Fruit fly (Drosophila melanogaster) whole organism, prepupa: ENCODE measurements around the gene Cad87A.
A peak's percentile ranks its signal among the peaks of the same experiment; 100 is the strongest.

Experiments used
- CG10631 ChIP-seq: fragments of 200-800 bp; sonication (Bioruptor generic); optimal IDR thresholded peaks from 2 replicates; lab custom pipeline; 2016; ENCODE audit warnings: missing biosample characterization, missing genetic modification characterization
- CG10669 ChIP-seq: fragments of 200-800 bp; sonication (Bioruptor generic); optimal IDR thresholded peaks from 3 replicates; lab custom pipeline; 2018; ENCODE audit warnings: missing biosample characterization, mild to moderate bottlenecking, missing genetic modification characterization, moderate library complexity
- CG11762 ChIP-seq: fragments of 200-800 bp; sonication (Bioruptor generic); optimal IDR thresholded peaks from 3 replicates; lab custom pipeline; 2016; ENCODE audit warnings: missing biosample characterization, missing genetic modification characterization; ENCODE audit not compliant: insufficient read depth
- CG16779 ChIP-seq: fragments of 200-800 bp; sonication (Bioruptor generic); optimal IDR thresholded peaks from 3 replicates; lab custom pipeline; 2017; ENCODE audit warnings: missing biosample characterization, mild to moderate bottlenecking, missing genetic modification characterization
- CG3032 ChIP-seq: fragments of 200-800 bp; optimal IDR thresholded peaks from 2 replicates; lab custom pipeline; 2019; ENCODE audit warnings: missing biosample characterization, mild to moderate bottlenecking, missing genetic modification characterization, moderate library complexity
- CG31627 ChIP-seq: fragments of 200-800 bp; sonication (Bioruptor generic); optimal IDR thresholded peaks from 3 replicates; lab custom pipeline; 2016; ENCODE audit warnings: missing biosample characterization, missing genetic modification characterization
- CG32006 ChIP-seq: fragments of 200-800 bp; sonication (Bioruptor generic); optimal IDR thresholded peaks from 3 replicates; lab custom pipeline; 2017; ENCODE audit warnings: missing biosample characterization, mild to moderate bottlenecking, missing genetic modification characterization
- CG34406 ChIP-seq: fragments of 200-800 bp; sonication (Bioruptor generic); optimal IDR thresholded peaks from 3 replicates; lab custom pipeline; 2016; ENCODE audit warnings: missing biosample characterization, missing genetic modification characterization
- CG3919 ChIP-seq: fragments of 200-800 bp; sonication (Bioruptor generic); optimal IDR thresholded peaks from 3 replicates; lab custom pipeline; 2016; ENCODE audit warnings: missing biosample characterization, missing genetic modification characterization
- CG4318 ChIP-seq: fragments of 200-800 bp; sonication (Bioruptor generic); optimal IDR thresholded peaks from 3 replicates; lab custom pipeline; 2017; ENCODE audit warnings: missing biosample characterization, mild to moderate bottlenecking, missing genetic modification characterization
- CG6163 ChIP-seq: fragments of 200-800 bp; sonication (Bioruptor generic); IDR thresholded peaks from 3 replicates; pipeline ENCODE4 v1.3.6; 2022; ENCODE audit warnings: missing biosample characterization, missing genetic modification characterization
- CG6276 ChIP-seq: fragments of 200-800 bp; sonication (Bioruptor generic); optimal IDR thresholded peaks from 2 replicates; lab custom pipeline; 2017; ENCODE audit warnings: missing biosample characterization, mild to moderate bottlenecking, missing genetic modification characterization
- CG6792 ChIP-seq: fragments of 200-800 bp; sonication (Bioruptor generic); optimal IDR thresholded peaks from 3 replicates; lab custom pipeline; 2016; ENCODE audit warnings: missing biosample characterization, missing genetic modification characterization
- CG7368 ChIP-seq: fragments of 200-800 bp; sonication (Bioruptor generic); optimal IDR thresholded peaks from 3 replicates; lab custom pipeline; 2016; ENCODE audit warnings: missing biosample characterization, missing genetic modification characterization
- CG8119 ChIP-seq: fragments of 200-800 bp; sonication (Bioruptor generic); IDR thresholded peaks from 3 replicates; pipeline ENCODE4 v1.3.6; 2022; ENCODE audit warnings: missing biosample characterization, missing genetic modification characterization
- CG8319 ChIP-seq: fragments of 200-800 bp; sonication (Bioruptor generic); optimal IDR thresholded peaks from 3 replicates; lab custom pipeline; 2016; ENCODE audit warnings: missing biosample characterization, missing genetic modification characterization
- CG9139 ChIP-seq: fragments of 200-800 bp; sonication (Bioruptor generic); optimal IDR thresholded peaks from 3 replicates; lab custom pipeline; 2017; ENCODE audit warnings: missing biosample characterization, mild to moderate bottlenecking, missing genetic modification characterization
- Eip78C ChIP-seq: fragments of 200-800 bp; sonication (Bioruptor generic); peaks from one replicate; lab custom pipeline; 2016; ENCODE audit warnings: missing biosample characterization, missing genetic modification characterization
- Eip93F ChIP-seq: fragments of 200-800 bp; sonication (Bioruptor generic); optimal IDR thresholded peaks from 2 replicates; lab custom pipeline; 2016; ENCODE audit warnings: missing biosample characterization, mild to moderate bottlenecking, missing genetic modification characterization
- Ets21C ChIP-seq: fragments of 200-800 bp; sonication (Bioruptor generic); optimal IDR thresholded peaks from 3 replicates; lab custom pipeline; 2016; ENCODE audit warnings: missing biosample characterization, missing genetic modification characterization
- Gug ChIP-seq: fragments of 200-800 bp; sonication (Bioruptor generic); IDR thresholded peaks from 2 replicates; pipeline ENCODE4 v1.3.6; 2022; ENCODE audit warnings: missing biosample characterization, missing genetic modification characterization
- Hr39 ChIP-seq: fragments of 200-800 bp; sonication (Bioruptor generic); optimal IDR thresholded peaks from 2 replicates; lab custom pipeline; 2016; ENCODE audit warnings: missing biosample characterization, missing genetic modification characterization
- Hr4 ChIP-seq: fragments of 200-800 bp; sonication (Bioruptor generic); optimal IDR thresholded peaks from 3 replicates; lab custom pipeline; 2016; ENCODE audit warnings: missing biosample characterization, missing genetic modification characterization
- Lpt ChIP-seq: fragments of 200-800 bp; sonication (Bioruptor generic); optimal IDR thresholded peaks from 3 replicates; lab custom pipeline; 2016; ENCODE audit warnings: missing biosample characterization, missing genetic modification characterization
- Smox ChIP-seq: fragments of 200-800 bp; sonication (Bioruptor generic); optimal IDR thresholded peaks from 3 replicates; lab custom pipeline; 2016; ENCODE audit warnings: missing biosample characterization, missing genetic modification characterization
- Sox102F ChIP-seq: fragments of 200-800 bp; sonication (Bioruptor generic); optimal IDR thresholded peaks from 2 replicates; lab custom pipeline; 2016; ENCODE audit warnings: missing biosample characterization, mild to moderate bottlenecking, missing genetic modification characterization
- Sox14 ChIP-seq: fragments of 200-800 bp; sonication (Bioruptor generic); optimal IDR thresholded peaks from 3 replicates; lab custom pipeline; 2016; ENCODE audit warnings: missing biosample characterization, missing genetic modification characterization
- Sox15 ChIP-seq: fragments of 200-800 bp; sonication (Bioruptor generic); optimal IDR thresholded peaks from 3 replicates; lab custom pipeline; 2016; ENCODE audit warnings: missing biosample characterization, missing genetic modification characterization
- achi ChIP-seq: fragments of 200-800 bp; sonication (Bioruptor generic); optimal IDR thresholded peaks from 3 replicates; lab custom pipeline; 2016; ENCODE audit warnings: missing biosample characterization, missing genetic modification characterization
- cyc ChIP-seq: fragments of 200-800 bp; sonication (Bioruptor generic); optimal IDR thresholded peaks from 3 replicates; lab custom pipeline; 2016; ENCODE audit warnings: missing biosample characterization, missing genetic modification characterization
- esn ChIP-seq: fragments of 200-800 bp; sonication (Bioruptor generic); optimal IDR thresholded peaks from 2 replicates; lab custom pipeline; 2016; ENCODE audit warnings: missing biosample characterization, mild to moderate bottlenecking, missing genetic modification characterization, moderate library complexity
- net ChIP-seq: fragments of 200-800 bp; sonication (Bioruptor generic); optimal IDR thresholded peaks from 3 replicates; lab custom pipeline; 2016; ENCODE audit warnings: missing biosample characterization, missing genetic modification characterization
- salr ChIP-seq, 2 experiments: fragments of 200-800 bp; sonication (Bioruptor generic); optimal IDR thresholded peaks; 3 replicates each; lab custom pipeline; 2016 to 2018; ENCODE audit warnings: missing biosample characterization in 2 of 2, missing genetic modification characterization in 2 of 2, mild to moderate bottlenecking in 1 of 2
- spab ChIP-seq: fragments of 200-800 bp; sonication (Bioruptor generic); optimal IDR thresholded peaks from 2 replicates; lab custom pipeline; 2017; ENCODE audit warnings: missing biosample characterization, mild to moderate bottlenecking, missing genetic modification characterization, missing genetic modification reagents
- ss ChIP-seq, 2 experiments: fragments of 200-800 bp; sonication (Bioruptor generic); optimal IDR thresholded peaks; 2 replicates in 1 of 2; 3 replicates in 1 of 2; lab custom pipeline; 2017 to 2018; ENCODE audit warnings: mild to moderate bottlenecking in 2 of 2, missing biosample characterization in 2 of 2, missing genetic modification characterization in 2 of 2, moderate library complexity in 1 of 2
- svp ChIP-seq: fragments of 200-800 bp; sonication (Bioruptor generic); peaks from one replicate; lab custom pipeline; 2016; ENCODE audit warnings: missing biosample characterization, missing genetic modification characterization
- topi ChIP-seq: fragments of 200-800 bp; sonication (Bioruptor generic); optimal IDR thresholded peaks from 3 replicates; lab custom pipeline; 2016; ENCODE audit warnings: missing biosample characterization, missing genetic modification characterization
- vri ChIP-seq: fragments of 200-800 bp; sonication (Bioruptor generic); optimal IDR thresholded peaks from 3 replicates; lab custom pipeline; 2016; ENCODE audit warnings: missing biosample characterization, mild to moderate bottlenecking, missing genetic modification characterization

Cad87A gene

dm6 chr3R:11989996-11990395, 41.1 kb upstream of the Cad87A start:
- no peak for TF ChIP-seq CG7368 (GFP tag; lab: Kevin White, UChicago)
- TF ChIP-seq topi (GFP tag; lab: Kevin White, UChicago) = no peak
- no peak for TF ChIP-seq CG3032 (tag; lab: Kevin White, UChicago)

dm6 chr3R:11989206-11989605, 40.3 kb upstream of the Cad87A start:
- no peak for TF ChIP-seq Gug (GFP tag; lab: Robert Waterston, UW)
- no peak for TF ChIP-seq Hr39 (GFP tag; lab: Kevin White, UChicago)
- TF ChIP-seq CG4318 (GFP tag; lab: Kevin White, UChicago) = no peak
- 0 out of 3 replicates have a peak, but pooled peaks have one; percentile 24 for TF ChIP-seq CG6163 (GFP tag; lab: Robert Waterston, UW)

DNA sequence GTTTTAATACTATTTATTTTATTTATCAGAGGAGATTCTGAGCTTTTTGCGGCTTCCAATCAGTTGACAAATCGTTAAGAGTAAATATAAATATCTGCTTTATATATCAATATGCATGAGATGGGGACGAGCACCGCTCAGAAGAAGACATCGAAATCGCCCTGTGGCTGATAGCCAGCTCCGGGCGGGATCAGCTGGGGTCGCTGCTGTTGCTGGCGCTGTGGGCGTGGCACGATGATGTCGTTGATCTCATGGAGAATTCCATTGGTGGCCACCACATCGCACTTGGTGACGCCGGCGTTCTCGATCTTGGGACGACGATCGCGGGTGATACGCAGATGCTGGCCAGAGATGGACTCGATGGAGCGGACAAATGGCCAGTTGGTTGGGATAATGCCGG, 35.9 kb upstream of the Cad87A start:
- TF ChIP-seq cyc (GFP tag; lab: Kevin White, UChicago) (no peak), Lpt (GFP tag; lab: Kevin White, UChicago) (no peak), ss (GFP tag; optimal IDR thresholded peaks at IDR 0.05; lab: Kevin White, UChicago) (peak in 1 of 2 experiments; percentile 22), CG9139 (GFP tag; lab: Kevin White, UChicago) (no peak), Smox (GFP tag; lab: Kevin White, UChicago) (no peak), achi (GFP tag; lab: Kevin White, UChicago) (no peak), topi (GFP tag; lab: Kevin White, UChicago) (no peak), Hr4 (GFP tag; lab: Kevin White, UChicago) (no peak), Sox14 (GFP tag; lab: Kevin White, UChicago) (no peak), CG10631 (no peak), CG8119 (no peak), CG8319 (GFP tag; lab: Kevin White, UChicago) (no peak), spab (GFP tag; lab: Kevin White, UChicago) (no peak), Gug (GFP tag; lab: Robert Waterston, UW) (no peak), Hr39 (GFP tag; lab: Kevin White, UChicago) (no peak), CG3919 (GFP tag; lab: Kevin White, UChicago) (no peak), Sox102F (GFP tag; lab: Kevin White, UChicago) (no peak), net (no peak), CG32006 (GFP tag; lab: Kevin White, UChicago) (no peak), CG34406 (GFP tag; lab: Kevin White, UChicago) (no peak), salr (GFP tag; optimal IDR thresholded peaks at IDR 0.05; lab: Kevin White, UChicago) (no peak), CG4318 (GFP tag; lab: Kevin White, UChicago) (no peak), Eip78C (peak; percentile 75), svp (peak; percentile 99)

DNA sequence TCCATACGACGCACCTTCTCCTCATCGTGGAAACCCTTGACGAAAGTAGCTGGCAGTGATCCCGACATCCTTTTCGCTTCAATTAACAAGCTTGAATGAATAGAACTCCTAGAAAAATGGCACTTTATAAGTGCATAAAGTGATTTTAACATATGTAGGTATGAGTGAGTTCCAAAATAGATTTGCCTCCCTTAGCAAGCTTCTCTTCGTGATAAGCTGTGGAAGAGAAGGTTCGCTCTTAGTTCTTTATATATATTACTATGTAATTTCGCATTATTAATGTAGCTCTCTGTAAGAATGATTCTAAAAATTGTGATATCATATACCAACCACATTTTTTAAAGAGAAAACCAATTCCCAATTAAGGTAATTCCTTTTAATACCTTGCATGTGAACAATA, 35.5 kb upstream of the Cad87A start, which contains the start of gene CG3397:
Gene CG3397 (minus strand): TSS at position 101 of the 400 bp plus-strand sequence.
- TF ChIP-seq Hr4 (GFP tag; lab: Kevin White, UChicago) = no peak
- no peak for TF ChIP-seq CG31627 (GFP tag; lab: Kevin White, UChicago)
- TF ChIP-seq CG10669 (GFP tag; lab: Kevin White, UChicago) = no peak
- no peak for TF ChIP-seq CG7368 (GFP tag; lab: Kevin White, UChicago)
- no peak for TF ChIP-seq Ets21C (GFP tag; lab: Kevin White, UChicago)
- no peak for TF ChIP-seq CG6276 (GFP tag; lab: Kevin White, UChicago)
- TF ChIP-seq CG11762 (GFP tag; lab: Kevin White, UChicago) = no peak
- no peak for TF ChIP-seq CG16779 (tag; lab: Kevin White, UChicago)
- no peak for TF ChIP-seq Eip93F
- no peak for TF ChIP-seq Sox15 (GFP tag; lab: Kevin White, UChicago)
- no peak for TF ChIP-seq topi (GFP tag; lab: Kevin White, UChicago)
- TF ChIP-seq CG6792 (GFP tag; lab: Kevin White, UChicago) = no peak
- TF ChIP-seq cyc (GFP tag; lab: Kevin White, UChicago) = no peak
- TF ChIP-seq CG3919 (GFP tag; lab: Kevin White, UChicago) = no peak
- no peak for TF ChIP-seq esn (GFP tag; lab: Kevin White, UChicago)
- no peak for TF ChIP-seq Eip78C
- no peak for TF ChIP-seq vri (GFP tag; lab: Kevin White, UChicago)
- no peak for TF ChIP-seq CG34406 (GFP tag; lab: Kevin White, UChicago)
